Fruit fly (Drosophila melanogaster) whole organism: ENCODE results near the gene Schip1.

ENCODE experiments used
- Dll ChIP-seq: fragments of >200 bp; optimal IDR thresholded peaks from 2 replicates; lab custom pipeline; 2017
- pan ChIP-seq: fragments of >200 bp; optimal IDR thresholded peaks from 2 replicates; lab custom pipeline; 2017

dm6 chr2L:10303786-10304185 lies 27.1 kb downstream of the Schip1 start, which contains the start of gene nmd:
- no peak for TF ChIP-seq pan (lab: Kevin White, UChicago)
- no peak for TF ChIP-seq Dll
